Worm (Caenorhabditis elegans): Measurements from ENCODE around the gene xpf-1.

Gene xpf-1

ce11 chrII:11688011-11688410 is 8.0 kb upstream of the xpf-1 start:
- no peak for TF ChIP-seq ceh-18 (tag; optimal IDR thresholded peaks at IDR 0.05)
- TF ChIP-seq nhr-232 (tag; optimal IDR thresholded peaks at IDR 0.05), result no peak
- no peak for TF ChIP-seq pha-4 (tag; optimal IDR thresholded peaks at IDR 0.05)
- no peak for TF ChIP-seq hlh-15 (tag; optimal IDR thresholded peaks at IDR 0.05)
- TF ChIP-seq nfya-1 (tag; optimal IDR thresholded peaks at IDR 0.05), result peak; percentile 29
- peak; percentile 8 for TF ChIP-seq unc-55 (GFP tag; optimal IDR thresholded peaks at IDR 0.05)
- no peak for TF ChIP-seq eyg-1 (tag; optimal IDR thresholded peaks at IDR 0.05)
- no peak for TF ChIP-seq mec-3 (tag; optimal IDR thresholded peaks at IDR 0.05; ENCODE audit: borderline replicate concordance)
- TF ChIP-seq Y22D7AL.16 (tag; optimal IDR thresholded peaks at IDR 0.05), result no peak
- TF ChIP-seq ttx-3 (tag; optimal IDR thresholded peaks at IDR 0.05), result no peak
- TF ChIP-seq nhr-11 (tag; optimal IDR thresholded peaks at IDR 0.05), result no peak
- peak; percentile 59 for TF ChIP-seq unc-42 (tag; optimal IDR thresholded peaks at IDR 0.05)
- peak; percentile 73 for TF ChIP-seq hlh-8 (tag; optimal IDR thresholded peaks at IDR 0.05)
- no peak for TF ChIP-seq C38D4.7 (GFP tag; optimal IDR thresholded peaks at IDR 0.05)
- peak; percentile 1 for TF ChIP-seq ceh-31 (tag; optimal IDR thresholded peaks at IDR 0.05)
- no peak for TF ChIP-seq gmeb-2 (tag; optimal IDR thresholded peaks at IDR 0.05)

DNA sequence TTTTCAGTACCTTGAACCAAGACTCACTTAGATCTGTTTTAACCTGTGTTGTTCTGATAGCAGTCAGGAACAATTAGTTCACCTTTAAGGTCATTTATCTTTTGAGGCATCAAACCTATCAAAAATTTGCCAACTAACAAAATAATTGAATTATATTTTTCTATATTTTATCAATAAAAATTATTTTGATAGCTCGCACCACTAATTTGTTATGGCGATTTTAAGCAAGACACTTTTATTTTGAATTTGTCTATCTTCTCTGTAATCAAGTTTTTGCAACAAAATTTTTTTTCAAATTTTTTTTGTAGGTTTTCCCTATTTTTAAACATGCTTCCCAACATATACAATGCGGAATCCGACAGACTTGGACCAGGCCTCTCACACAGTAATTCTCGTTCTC is 7.3 kb upstream of the xpf-1 start, which contains the start of gene kel-1:
kel-1 (plus strand) TSS at position 301 of the 400 bp plus-strand sequence.
- no peak for TF ChIP-seq ceh-9 (tag; optimal IDR thresholded peaks at IDR 0.05)
- TF ChIP-seq nhr-11 (tag; optimal IDR thresholded peaks at IDR 0.05), result no peak
- TF ChIP-seq gmeb-2 (tag; optimal IDR thresholded peaks at IDR 0.05), result no peak
- TF ChIP-seq mec-3 (tag; optimal IDR thresholded peaks at IDR 0.05; ENCODE audit: borderline replicate concordance), result no peak
- no peak for TF ChIP-seq sox-4 (tag; optimal IDR thresholded peaks at IDR 0.05)
- no peak for TF ChIP-seq Y22D7AL.16 (tag; optimal IDR thresholded peaks at IDR 0.05)
- no peak for TF ChIP-seq pha-2 (tag; optimal IDR thresholded peaks at IDR 0.05)
- no peak for TF ChIP-seq ceh-31 (tag; optimal IDR thresholded peaks at IDR 0.05)
- no peak for TF ChIP-seq nfya-1 (tag; optimal IDR thresholded peaks at IDR 0.05)
- TF ChIP-seq pqm-1 (tag; optimal IDR thresholded peaks at IDR 0.05), result no peak
- no peak for TF ChIP-seq fkh-10 (GFP tag; optimal IDR thresholded peaks at IDR 0.05)
- no peak for TF ChIP-seq ztf-16 (tag; optimal IDR thresholded peaks at IDR 0.05)
- TF ChIP-seq ceh-30 (tag; optimal IDR thresholded peaks at IDR 0.05), result no peak
- no peak for TF ChIP-seq ceh-34 (tag; optimal IDR thresholded peaks at IDR 0.05)
- TF ChIP-seq madf-2 (tag; optimal IDR thresholded peaks at IDR 0.05), result no peak
- no peak for TF ChIP-seq fkh-6 (tag; optimal IDR thresholded peaks at IDR 0.05)
- TF ChIP-seq fax-1 (tag; optimal IDR thresholded peaks at IDR 0.05), result no peak
- TF ChIP-seq pha-4 (tag; optimal IDR thresholded peaks at IDR 0.05), result no peak
- no peak for TF ChIP-seq C08G9.2 (tag; optimal IDR thresholded peaks at IDR 0.05)

ce11 chrII:11689941-11690340 is 6.0 kb upstream of the xpf-1 start:
- TF ChIP-seq ceh-6 (GFP tag; optimal IDR thresholded peaks at IDR 0.05), result no peak
- no peak for TF ChIP-seq ceh-18 (tag; optimal IDR thresholded peaks at IDR 0.05)
- TF ChIP-seq ahr-1 (tag; optimal IDR thresholded peaks at IDR 0.05), result no peak
- TF ChIP-seq Y22D7AL.16 (tag; optimal IDR thresholded peaks at IDR 0.05), result no peak
- TF ChIP-seq che-1 (tag; optimal IDR thresholded peaks at IDR 0.05), result no peak
- no peak for TF ChIP-seq ceh-45 (GFP tag; IDR thresholded peaks at IDR 0.05)
- no peak for TF ChIP-seq fkh-6 (tag; optimal IDR thresholded peaks at IDR 0.05)
- TF ChIP-seq gmeb-2 (tag; optimal IDR thresholded peaks at IDR 0.05), result no peak
- no peak for TF ChIP-seq dmd-4 (tag; optimal IDR thresholded peaks at IDR 0.05; ENCODE audit: borderline replicate concordance)
- TF ChIP-seq madf-2 (tag; optimal IDR thresholded peaks at IDR 0.05), result no peak
- no peak for TF ChIP-seq unc-3 (GFP tag; conservative IDR thresholded peaks at IDR 0.05)
- no peak for TF ChIP-seq unc-3 (tag; optimal IDR thresholded peaks at IDR 0.05)
- TF ChIP-seq nhr-11 (tag; optimal IDR thresholded peaks at IDR 0.05), result no peak
- no peak for TF ChIP-seq T23F11.4 (GFP tag; optimal IDR thresholded peaks at IDR 0.05)
- TF ChIP-seq unc-86 (tag; optimal IDR thresholded peaks at IDR 0.05), result no peak
- no peak for TF ChIP-seq ref-2 (tag; optimal IDR thresholded peaks at IDR 0.05)
- TF ChIP-seq unc-42 (tag; optimal IDR thresholded peaks at IDR 0.05), result no peak
- TF ChIP-seq ceh-48 (tag; optimal IDR thresholded peaks at IDR 0.05), result no peak
- no peak for TF ChIP-seq odd-2 (tag; optimal IDR thresholded peaks at IDR 0.05)
- no peak for TF ChIP-seq pros-1 (tag; optimal IDR thresholded peaks at IDR 0.05)
